Worm (Caenorhabditis elegans): ENCODE results near the gene C49C3.4.

C49C3.4 gene

ce11 chrIV:17320445-17320844, at the start of gene C49C3.4:
TSS of gene C49C3.4 (plus strand) at chrIV:17320795.
- TF ChIP-seq B0310.2 (tag; optimal IDR thresholded peaks at IDR 0.05) (no peak), ceh-36 (tag; optimal IDR thresholded peaks at IDR 0.05) (no peak), scrt-1 (GFP tag; IDR thresholded peaks at IDR 0.05) (no peak), sea-1 (GFP tag; conservative IDR thresholded peaks at IDR 0.05) (no peak), ama-1 (optimal IDR thresholded peaks at IDR 0.05) (no peak), ceh-13 (GFP tag; optimal IDR thresholded peaks at IDR 0.05) (no peak), F13C5.2 (tag; optimal IDR thresholded peaks at IDR 0.05) (no peak), tra-4 (tag; optimal IDR thresholded peaks at IDR 0.05) (no peak), hmbx-1 (tag; optimal IDR thresholded peaks at IDR 0.05) (no peak), aly-1 (tag; optimal IDR thresholded peaks at IDR 0.05) (no peak), tbx-11 (GFP tag; IDR thresholded peaks at IDR 0.05) (no peak), hnd-1 (tag; optimal IDR thresholded peaks at IDR 0.05) (no peak), ets-7 (tag; optimal IDR thresholded peaks at IDR 0.05) (no peak), pes-1 (GFP tag; IDR thresholded peaks at IDR 0.05) (no peak), hmg-4 (GFP tag; optimal IDR thresholded peaks at IDR 0.05) (no peak)

- TF ChIP-seq aly-1 (tag; optimal IDR thresholded peaks at IDR 0.05) (no peak), pes-1 (GFP tag; IDR thresholded peaks at IDR 0.05) (no peak), scrt-1 (GFP tag; IDR thresholded peaks at IDR 0.05) (no peak), tra-4 (tag; optimal IDR thresholded peaks at IDR 0.05) (no peak), F13C5.2 (tag; optimal IDR thresholded peaks at IDR 0.05) (no peak), hnd-1 (tag; optimal IDR thresholded peaks at IDR 0.05) (no peak), ets-7 (tag; optimal IDR thresholded peaks at IDR 0.05) (no peak)
Measured at ce11 chrIV:17273602-17274110, 46.9 kb upstream of the C49C3.4 start, which contains the start of gene gln-5. TSS of gene gln-5 (minus strand) at chrIV:17273652.

ce11 chrIV:17275281-17275680, 45.3 kb upstream of the C49C3.4 start, which contains the start of gene lhfp-4:
TSS of gene lhfp-4 (plus strand) at chrIV:17275581.
- TF ChIP-seq tbx-11 (GFP tag; IDR thresholded peaks at IDR 0.05), result no peak
- no peak for TF ChIP-seq aly-1 (tag; optimal IDR thresholded peaks at IDR 0.05)
- no peak for TF ChIP-seq tra-4 (tag; optimal IDR thresholded peaks at IDR 0.05)
- TF ChIP-seq hmbx-1 (tag; optimal IDR thresholded peaks at IDR 0.05), result no peak
- TF ChIP-seq hnd-1 (tag; optimal IDR thresholded peaks at IDR 0.05), result no peak

- no peak for TF ChIP-seq hnd-1 (tag; optimal IDR thresholded peaks at IDR 0.05)
- no peak for TF ChIP-seq ama-1 (optimal IDR thresholded peaks at IDR 0.05)
- no peak for TF ChIP-seq tra-4 (tag; optimal IDR thresholded peaks at IDR 0.05)
- TF ChIP-seq tbx-11 (GFP tag; IDR thresholded peaks at IDR 0.05), result no peak
- no peak for TF ChIP-seq sea-1 (GFP tag; conservative IDR thresholded peaks at IDR 0.05)
- no peak for TF ChIP-seq ceh-13 (GFP tag; optimal IDR thresholded peaks at IDR 0.05)
- TF ChIP-seq hmg-4 (GFP tag; optimal IDR thresholded peaks at IDR 0.05), result no peak
- no peak for TF ChIP-seq F13C5.2 (tag; optimal IDR thresholded peaks at IDR 0.05)
- no peak for TF ChIP-seq scrt-1 (GFP tag; IDR thresholded peaks at IDR 0.05)
- no peak for TF ChIP-seq tbx-37 (GFP tag; conservative IDR thresholded peaks at IDR 0.05)
- TF ChIP-seq ets-7 (tag; optimal IDR thresholded peaks at IDR 0.05), result no peak
- TF ChIP-seq aly-1 (tag; optimal IDR thresholded peaks at IDR 0.05), result no peak
- TF ChIP-seq flt-1 (GFP tag; IDR thresholded peaks at IDR 0.05), result no peak
- TF ChIP-seq B0310.2 (tag; optimal IDR thresholded peaks at IDR 0.05), result no peak
- no peak for TF ChIP-seq ceh-36 (tag; optimal IDR thresholded peaks at IDR 0.05)
- TF ChIP-seq pes-1 (GFP tag; IDR thresholded peaks at IDR 0.05), result no peak
- no peak for TF ChIP-seq hmbx-1 (tag; optimal IDR thresholded peaks at IDR 0.05)
Measured at ce11 chrIV:17276705-17277458, 43.7 kb upstream of the C49C3.4 start, which contains the start of gene clec-196. TSS of gene clec-196 (plus strand) at chrIV:17276956.

- TF ChIP-seq tra-4 (tag; optimal IDR thresholded peaks at IDR 0.05) (no peak), B0310.2 (tag; optimal IDR thresholded peaks at IDR 0.05) (no peak), ama-1 (optimal IDR thresholded peaks at IDR 0.05) (peak; percentile 3), hnd-1 (tag; optimal IDR thresholded peaks at IDR 0.05) (no peak), hmbx-1 (tag; optimal IDR thresholded peaks at IDR 0.05) (no peak), ets-7 (tag; optimal IDR thresholded peaks at IDR 0.05) (no peak), scrt-1 (GFP tag; IDR thresholded peaks at IDR 0.05) (no peak), aly-1 (tag; optimal IDR thresholded peaks at IDR 0.05) (no peak)
Measured at ce11 chrIV:17277459-17278173, 43.0 kb upstream of the C49C3.4 start.

- peak; percentile 55 for TF ChIP-seq B0310.2 (tag; optimal IDR thresholded peaks at IDR 0.05)
- TF ChIP-seq scrt-1 (GFP tag; IDR thresholded peaks at IDR 0.05), result no peak
- no peak for TF ChIP-seq ama-1 (optimal IDR thresholded peaks at IDR 0.05)
- TF ChIP-seq aly-1 (tag; optimal IDR thresholded peaks at IDR 0.05), result no peak
- peak; percentile 69 for TF ChIP-seq hmbx-1 (tag; optimal IDR thresholded peaks at IDR 0.05)
- TF ChIP-seq tbx-11 (GFP tag; IDR thresholded peaks at IDR 0.05), result no peak
- peak; percentile 53 for TF ChIP-seq hnd-1 (tag; optimal IDR thresholded peaks at IDR 0.05)
- TF ChIP-seq F13C5.2 (tag; optimal IDR thresholded peaks at IDR 0.05), result peak; percentile 96
- peak; percentile 89 for TF ChIP-seq hmg-4 (GFP tag; optimal IDR thresholded peaks at IDR 0.05)
- TF ChIP-seq pes-1 (GFP tag; IDR thresholded peaks at IDR 0.05), result peak; percentile 50; the same call in 1 of the 2 replicates
- peak; percentile 65 for TF ChIP-seq ceh-13 (GFP tag; optimal IDR thresholded peaks at IDR 0.05)
- TF ChIP-seq ceh-36 (tag; optimal IDR thresholded peaks at IDR 0.05), result peak; percentile 57
- peak; percentile 83 for TF ChIP-seq sea-1 (GFP tag; conservative IDR thresholded peaks at IDR 0.05)
- TF ChIP-seq tra-4 (tag; optimal IDR thresholded peaks at IDR 0.05), result peak; percentile 73
- no peak for TF ChIP-seq tbx-37 (GFP tag; conservative IDR thresholded peaks at IDR 0.05)
- peak; percentile 67 for TF ChIP-seq flt-1 (GFP tag; IDR thresholded peaks at IDR 0.05)
- TF ChIP-seq ets-7 (tag; optimal IDR thresholded peaks at IDR 0.05), result no peak
Measured at ce11 chrIV:17278363-17278762, 42.2 kb upstream of the C49C3.4 start.
